Worm (Caenorhabditis elegans) whole organism, young adult: Measurements from ENCODE around the gene ddb-1.

Experiments
- hlh-12 ChIP-seq: sonication (generic microtip); optimal IDR thresholded peaks from 2 replicates; lab custom pipeline; 2016; ENCODE audit warnings: missing genetic modification characterization, missing compliant biosample characterization
- hmg-1.2 ChIP-seq: fragments of 200-800 bp; sonication (Bioruptor generic); IDR thresholded peaks from 2 replicates; pipeline ENCODE4 v1.3.6; 2022; ENCODE audit warnings: missing genetic modification reagents, missing genetic modification characterization, missing compliant biosample characterization
- hmg-20 ChIP-seq: fragments of 200-800 bp; sonication (Bioruptor generic); IDR thresholded peaks from 2 replicates; pipeline ENCODE4 v1.3.6; 2022; ENCODE audit warnings: missing genetic modification reagents, missing genetic modification characterization, missing compliant biosample characterization
- lin-35 ChIP-seq, 3 experiments: fragments of 150-350 bp in 2 of 3; sonication (generic microtip) in 1 of 3; optimal IDR thresholded peaks; 2 replicates each; lab custom pipeline; 2014 to 2018; ENCODE audit warnings: missing biosample characterization in 3 of 3, missing genetic modification characterization in 3 of 3, missing genetic modification reagents in 3 of 3
- pha-4 ChIP-seq: fragments of 150-350 bp; sonication (generic microtip); optimal IDR thresholded peaks from 2 replicates; lab custom pipeline; 2014; ENCODE audit warnings: missing biosample characterization, missing genetic modification reagents, missing genetic modification characterization
- rec-8 ChIP-seq, 2 experiments: sonication (generic microtip); optimal IDR thresholded peaks; 2 replicates each; lab custom pipeline; 2016; ENCODE audit warnings: mild to moderate bottlenecking in 2 of 2, missing genetic modification characterization in 2 of 2, missing genetic modification reagents in 2 of 2, missing genotype in 2 of 2, missing biosample characterization in 1 of 2, missing compliant biosample characterization in 1 of 2, moderate library complexity in 1 of 2
- sea-2 ChIP-seq: fragments of 200-800 bp; sonication (Bioruptor generic); IDR thresholded peaks from 2 replicates; pipeline ENCODE4 v1.3.6; 2022; ENCODE audit warnings: missing genetic modification characterization, missing compliant biosample characterization
- sptf-2 ChIP-seq: fragments of 200-800 bp; sonication (Bioruptor generic); optimal IDR thresholded peaks from 2 replicates; lab custom pipeline; 2018; ENCODE audit warnings: mild to moderate bottlenecking, missing genetic modification characterization, missing compliant biosample characterization
- unc-130 ChIP-seq: sonication (generic microtip); optimal IDR thresholded peaks from 2 replicates; lab custom pipeline; 2016; ENCODE audit warnings: missing genetic modification reagents, missing genetic modification characterization, missing compliant biosample characterization

DNA sequence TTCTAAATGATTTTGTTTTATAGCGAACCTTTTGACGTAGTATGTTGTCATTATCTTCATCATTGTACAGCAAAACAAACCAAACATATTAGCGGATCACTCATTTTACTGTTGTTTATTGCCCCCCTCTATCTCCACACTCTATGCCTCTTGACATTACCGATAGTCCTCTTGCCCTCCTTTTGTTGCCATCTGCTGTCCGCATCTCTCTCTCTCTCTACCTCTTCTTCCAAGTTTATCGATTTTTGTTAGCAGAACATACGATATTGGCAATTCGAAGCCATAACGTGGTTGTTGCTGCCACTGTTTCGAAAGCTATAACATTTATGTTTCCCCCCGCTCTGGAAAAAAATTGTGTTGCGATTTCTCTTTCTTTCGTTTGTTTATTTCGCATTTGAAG lies 37.0 kb upstream of the ddb-1 start:
- TF ChIP-seq unc-130 (no peak), sea-2 (no peak), sptf-2 (GFP tag; lab: Kevin White, UChicago) (no peak), hlh-12 (tag; lab: Kevin White, UChicago) (no peak), rec-8 (tag; optimal IDR thresholded peaks at IDR 0.05; lab: Kevin White, UChicago) (no peak), lin-35 (GFP tag; optimal IDR thresholded peaks at IDR 0.05; lab: Kevin White, UChicago) (no peak), pha-4 (tag; lab: Kevin White, UChicago) (no peak), hmg-1.2 (GFP tag; lab: Robert Waterston, UW) (no peak), hmg-20 (GFP tag; lab: Robert Waterston, UW) (no peak)
